Worm (Caenorhabditis elegans): ENCODE results near the gene tbx-36.

The tbx-36 gene

DNA sequence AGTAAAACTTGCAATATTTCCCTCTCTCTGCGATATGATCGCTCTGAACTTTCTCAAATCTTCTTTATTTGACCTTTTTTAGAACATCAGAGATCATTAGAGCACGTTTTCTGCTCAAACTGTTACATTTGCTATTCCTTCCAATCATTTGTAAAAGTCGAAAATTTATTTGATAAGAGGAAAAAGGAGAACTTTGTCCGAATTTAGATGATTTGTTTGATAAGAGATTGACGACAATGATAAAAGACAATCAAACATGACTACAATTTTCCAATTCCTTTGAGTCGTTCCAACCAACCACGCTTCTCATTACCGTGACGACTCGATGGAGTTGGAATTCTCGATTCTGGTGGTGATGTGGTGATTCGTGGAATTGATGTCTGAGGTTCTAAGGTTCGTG is 32.5 kb upstream of the tbx-36 start (continued):
- TF ChIP-seq Y75B8A.6 (GFP tag; IDR thresholded peaks at IDR 0.05): no peak
- TF ChIP-seq gei-8 (GFP tag; optimal IDR thresholded peaks at IDR 0.05): no peak
- no peak for TF ChIP-seq madf-5 (GFP tag; IDR thresholded peaks at IDR 0.05)
- no peak for TF ChIP-seq sdz-12 (GFP tag; optimal IDR thresholded peaks at IDR 0.05)
- no peak for TF ChIP-seq F26F4.8 (GFP tag; conservative IDR thresholded peaks at IDR 0.05)
- no peak for TF ChIP-seq nhr-10 (tag; optimal IDR thresholded peaks at IDR 0.05)
- TF ChIP-seq lin-39 (tag; optimal IDR thresholded peaks at IDR 0.05): no peak
- TF ChIP-seq mep-1 (tag; optimal IDR thresholded peaks at IDR 0.05): peak; percentile 22
- peak; percentile 54; the same call in 1 of the 2 replicates for TF ChIP-seq php-3 (GFP tag; IDR thresholded peaks at IDR 0.05)
- peak; percentile 67 for TF ChIP-seq dmd-6 (GFP tag; IDR thresholded peaks at IDR 0.05)
- no peak for TF ChIP-seq ctbp-1 (GFP tag; IDR thresholded peaks at IDR 0.05)
- TF ChIP-seq hlh-11 (tag; optimal IDR thresholded peaks at IDR 0.05): peak; percentile 38
- TF ChIP-seq tag-97 (GFP tag; IDR thresholded peaks at IDR 0.05): no peak
- no peak for TF ChIP-seq lir-3 (tag; optimal IDR thresholded peaks at IDR 0.05)
- TF ChIP-seq zfp-2 (tag; optimal IDR thresholded peaks at IDR 0.05): no peak
- no peak for TF ChIP-seq nhr-76 (tag; optimal IDR thresholded peaks at IDR 0.05)

DNA sequence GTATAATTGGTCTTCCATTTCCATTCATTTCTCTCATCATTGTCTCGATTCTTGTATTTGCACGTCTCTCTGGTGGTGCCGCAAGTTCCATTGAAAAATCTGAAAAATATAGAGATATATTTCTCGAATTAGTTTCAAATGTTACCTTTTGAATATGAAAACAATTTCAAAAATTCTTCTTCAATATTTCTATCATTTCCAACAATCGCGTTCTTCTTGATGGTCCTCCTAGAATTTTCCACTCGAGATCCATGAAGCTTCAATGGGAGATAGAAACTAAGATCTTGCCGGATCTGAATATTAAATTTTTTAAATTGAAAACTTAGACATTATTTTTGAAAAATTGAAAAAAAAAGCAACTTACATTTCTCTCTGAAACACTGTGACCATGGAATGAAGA is 31.3 kb upstream of the tbx-36 start:
- TF ChIP-seq aha-1 (tag) (peak; percentile 90), lin-38 (GFP tag; IDR thresholded peaks at IDR 0.05) (no peak)

ce11 chrIV:11922011-11922410 is 28.4 kb upstream of the tbx-36 start, which contains the start of gene ZK822.1:
TSS of gene ZK822.1 (minus strand) at chrIV:11922131.
- TF ChIP-seq zfp-3 (GFP tag; conservative IDR thresholded peaks at IDR 0.05) (no peak), dve-1 (tag; optimal IDR thresholded peaks at IDR 0.05; ENCODE audit: insufficient read depth) (no peak), lin-39 (tag; optimal IDR thresholded peaks at IDR 0.05) (no peak), ceh-62 (tag; optimal IDR thresholded peaks at IDR 0.05) (no peak), daf-8 (GFP tag; IDR thresholded peaks at IDR 0.05) (no peak), Y105C5A.15 (GFP tag; IDR thresholded peaks at IDR 0.05) (no peak), F49E8.2 (tag; optimal IDR thresholded peaks at IDR 0.05; ENCODE audit: borderline replicate concordance) (no peak), hif-1 (tag; optimal IDR thresholded peaks at IDR 0.05) (no peak), saeg-2 (GFP tag; IDR thresholded peaks at IDR 0.05) (no peak), nhr-25 (tag; optimal IDR thresholded peaks at IDR 0.05; ENCODE audit: borderline replicate concordance, insufficient read depth) (no peak), hlh-11 (tag; optimal IDR thresholded peaks at IDR 0.05) (no peak), zfp-2 (tag; optimal IDR thresholded peaks at IDR 0.05) (no peak)

DNA sequence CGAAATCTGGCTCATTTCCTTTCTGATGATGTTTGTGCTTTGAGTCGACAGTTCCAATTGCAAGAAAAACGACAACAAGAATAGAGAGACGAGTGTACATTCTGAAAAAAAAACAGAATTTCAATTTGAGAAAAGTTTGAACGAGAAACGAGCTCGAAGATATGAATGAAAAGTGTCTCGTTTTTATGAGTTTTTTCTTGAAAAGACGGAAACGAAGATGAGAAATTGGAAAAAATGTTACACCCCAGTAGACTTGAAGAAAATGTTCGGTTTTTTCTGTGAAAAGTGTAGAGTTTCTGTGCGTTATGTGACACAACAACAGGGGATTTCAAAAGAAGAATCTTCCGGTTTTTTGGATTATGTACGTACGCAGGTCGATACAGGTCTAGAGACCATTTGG is 27.3 kb upstream of the tbx-36 start, which contains the start of gene srlf-31:
TSS of gene srlf-31 (minus strand) at position 101 of the 400 bp plus-strand sequence.
- no peak for TF ChIP-seq F10B5.3 (tag; optimal IDR thresholded peaks at IDR 0.05)
- TF ChIP-seq mep-1 (tag; optimal IDR thresholded peaks at IDR 0.05): no peak
- TF ChIP-seq daf-16 (GFP tag; optimal IDR thresholded peaks at IDR 0.05): no peak
- TF ChIP-seq daf-16 (tag; optimal IDR thresholded peaks at IDR 0.05): no peak
- TF ChIP-seq pqm-1 (tag; optimal IDR thresholded peaks at IDR 0.05): no peak
- TF ChIP-seq dve-1 (tag; optimal IDR thresholded peaks at IDR 0.05; ENCODE audit: insufficient read depth): no peak
- no peak for TF ChIP-seq nhr-6 (tag; optimal IDR thresholded peaks at IDR 0.05)
- no peak for TF ChIP-seq tag-97 (GFP tag; IDR thresholded peaks at IDR 0.05)
- no peak for TF ChIP-seq daf-19 (GFP tag; conservative IDR thresholded peaks at IDR 0.05)

DNA sequence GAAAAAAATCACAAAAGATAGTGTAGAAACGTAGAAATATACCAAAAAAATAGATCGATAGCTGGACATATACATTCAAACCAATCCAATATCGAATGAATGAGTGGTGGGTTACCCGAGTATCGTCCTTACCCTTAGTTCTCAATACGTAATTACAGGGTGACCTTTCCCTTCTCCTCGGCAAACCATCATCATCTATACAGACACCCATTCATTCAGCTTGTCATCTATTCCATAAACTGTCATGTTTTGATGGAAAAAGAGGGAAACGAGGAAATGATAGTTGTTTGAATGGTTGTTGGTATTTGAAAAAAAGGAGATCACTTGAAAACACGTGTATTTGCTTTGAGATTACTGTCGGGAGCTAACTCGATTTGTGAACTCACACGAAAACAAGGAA is 26.3 kb upstream of the tbx-36 start:
- TF ChIP-seq aha-1 (tag): peak; percentile 82
- TF ChIP-seq unc-62 (GFP tag; optimal IDR thresholded peaks at IDR 0.05 in 1 of 2): peak in 1 of 2 experiments; percentile 62
- TF ChIP-seq unc-62 (tag; optimal IDR thresholded peaks at IDR 0.05): no peak
- TF ChIP-seq D1046.2 (GFP tag; IDR thresholded peaks at IDR 0.05): no peak
- peak; percentile 31 for TF ChIP-seq nhr-25 (tag; optimal IDR thresholded peaks at IDR 0.05; ENCODE audit: borderline replicate concordance, insufficient read depth)

All from whole organism, L4 larva.